Worm (Caenorhabditis elegans) whole organism, dauer: ENCODE data around the gene R10E11.9.

Source experiments
- unc-62 ChIP-seq: sonication (generic microtip); optimal IDR thresholded peaks from 2 replicates; lab custom pipeline; 2017; ENCODE audit warnings: missing biosample characterization, missing genetic modification reagents, missing genetic modification characterization

The R10E11.9 gene

DNA sequence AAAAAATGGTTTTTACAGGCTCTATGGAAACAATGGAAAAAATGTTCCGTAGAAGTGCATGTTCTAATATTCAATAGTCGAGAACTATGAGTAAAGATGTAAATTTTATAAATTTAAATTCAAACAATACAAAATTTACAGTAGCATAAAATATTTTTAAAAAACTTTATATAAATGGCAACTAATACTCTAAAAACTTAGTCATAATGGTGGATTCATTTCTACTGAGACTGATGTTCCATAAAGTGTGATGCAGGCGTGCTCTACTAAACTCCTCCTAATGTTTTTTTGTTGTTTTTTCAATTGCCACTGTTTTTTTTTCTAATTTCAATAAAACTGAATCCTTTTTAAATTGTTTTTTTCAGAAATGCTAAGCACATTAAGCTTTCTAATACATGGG lies 14.7 kb upstream of the R10E11.9 start, which contains the start of gene gtap-2:
Gene gtap-2, plus strand, starts transcription at position 366 of the 400 bp plus-strand sequence.
- no peak for TF ChIP-seq unc-62 (GFP tag; lab: Kevin White, UChicago)

DNA sequence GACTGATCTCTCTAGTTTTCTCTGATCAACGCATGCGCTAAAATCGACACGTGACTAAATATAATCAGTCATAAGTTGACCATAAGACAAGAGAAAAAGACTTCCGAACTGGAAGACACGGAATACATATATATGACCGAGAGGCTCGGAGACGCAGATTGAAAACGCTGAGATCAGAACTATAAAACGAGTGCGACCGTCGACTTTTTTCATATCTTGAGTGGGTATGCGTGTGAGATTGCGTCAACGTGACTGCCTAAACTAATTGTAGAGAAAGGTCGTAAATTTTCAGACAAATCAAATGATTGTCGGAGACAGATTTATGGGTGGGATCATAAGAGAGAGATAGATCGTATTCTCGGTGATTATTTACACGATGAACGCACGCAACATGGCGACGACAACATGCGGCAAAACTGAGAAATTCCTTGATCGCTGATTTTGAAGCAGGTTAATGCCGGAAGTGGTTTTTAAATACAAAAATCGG lies 14.2 kb upstream of the R10E11.9 start:
- TF ChIP-seq unc-62 (GFP tag; lab: Kevin White, UChicago), result no peak

- TF ChIP-seq unc-62 (GFP tag; lab: Kevin White, UChicago), result no peak
These were observed 13.6 kb upstream of the R10E11.9 start, which contains the start of gene ZK632.4 for ce11 chrIII:9806968-9807559. TSS of gene ZK632.4 (minus strand) at chrIII:9807454.

DNA sequence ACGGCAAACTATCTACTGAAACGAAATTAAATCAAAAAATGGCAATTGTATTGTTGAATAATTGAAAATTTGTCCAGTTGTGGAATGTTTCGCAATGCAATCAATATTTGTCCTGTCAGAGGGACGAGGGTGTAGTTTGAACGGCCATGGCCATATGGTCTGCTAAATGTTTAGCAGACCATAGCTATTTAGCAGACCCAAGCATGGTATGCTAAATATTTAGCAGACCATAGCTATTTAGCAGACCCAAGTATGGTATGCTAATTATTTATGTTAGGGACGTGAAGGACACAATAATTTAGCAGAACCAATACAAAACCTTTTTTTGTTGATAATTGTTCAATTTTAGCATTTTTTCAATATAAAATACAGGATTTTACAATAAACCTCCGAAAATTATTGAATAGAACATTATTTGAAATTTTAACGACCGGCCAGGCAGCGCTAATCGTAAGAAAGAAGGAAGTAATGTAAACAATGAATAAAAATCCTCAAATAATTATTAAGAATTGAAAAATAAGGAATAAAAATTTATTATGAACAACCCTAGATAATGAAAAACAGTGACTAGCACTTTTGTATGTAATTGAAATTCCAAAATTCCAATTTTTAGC lies 11.7 kb upstream of the R10E11.9 start, which contains the start of gene riok-3:
Gene riok-3, minus strand, starts transcription at position 15 of the 614 bp plus-strand sequence.
- no peak for TF ChIP-seq unc-62 (GFP tag; lab: Kevin White, UChicago)

DNA sequence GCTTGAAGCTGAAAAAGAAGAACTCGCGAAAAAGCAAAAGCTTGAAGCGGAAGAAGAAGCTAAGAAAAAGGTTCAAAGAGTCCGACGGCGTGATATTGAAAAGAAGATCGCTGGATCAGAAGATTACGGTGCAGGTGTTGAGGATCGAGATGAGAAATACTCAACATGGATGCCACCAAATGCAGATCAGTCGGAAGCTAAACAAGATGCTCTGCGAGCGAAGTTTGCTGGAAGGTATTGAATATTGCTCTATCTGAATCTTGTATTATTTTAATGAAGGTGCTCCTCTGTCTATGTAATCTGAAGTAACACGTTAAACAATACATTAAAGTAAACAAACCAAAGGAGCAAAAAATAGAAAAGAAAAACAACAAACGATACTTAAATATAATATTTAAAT lies 8.6 kb upstream of the R10E11.9 start:
- TF ChIP-seq unc-62 (GFP tag; lab: Kevin White, UChicago), result no peak

- TF ChIP-seq unc-62 (GFP tag; lab: Kevin White, UChicago), result no peak
These were observed 5.2 kb upstream of the R10E11.9 start, which contains the start of gene ZK632.2 for ce11 chrIII:9798478-9799157. TSS of gene ZK632.2 (plus strand) at chrIII:9799107.

DNA sequence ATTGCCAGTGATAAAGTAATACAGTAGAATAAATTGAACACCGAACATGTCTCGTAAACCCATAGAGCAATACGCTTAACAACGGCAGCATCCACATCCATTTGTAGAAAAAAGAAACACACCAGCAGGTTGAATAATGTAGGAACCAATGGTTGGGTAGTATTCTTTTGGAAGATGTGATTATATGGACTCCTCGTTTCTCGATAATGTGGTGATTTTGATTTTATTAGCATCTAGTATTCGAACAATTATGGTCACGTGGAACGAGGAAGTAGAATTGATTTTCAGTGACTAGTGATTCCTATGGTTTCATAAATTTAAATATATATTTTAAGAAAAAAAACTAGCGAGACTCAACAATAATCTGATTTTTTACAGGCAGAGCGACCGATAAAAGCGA lies 3.0 kb upstream of the R10E11.9 start, which contains the start of gene srxa-10:
Gene srxa-10, minus strand, starts transcription at position 101 of the 400 bp plus-strand sequence.
- TF ChIP-seq unc-62 (GFP tag; lab: Kevin White, UChicago), result no peak

DNA sequence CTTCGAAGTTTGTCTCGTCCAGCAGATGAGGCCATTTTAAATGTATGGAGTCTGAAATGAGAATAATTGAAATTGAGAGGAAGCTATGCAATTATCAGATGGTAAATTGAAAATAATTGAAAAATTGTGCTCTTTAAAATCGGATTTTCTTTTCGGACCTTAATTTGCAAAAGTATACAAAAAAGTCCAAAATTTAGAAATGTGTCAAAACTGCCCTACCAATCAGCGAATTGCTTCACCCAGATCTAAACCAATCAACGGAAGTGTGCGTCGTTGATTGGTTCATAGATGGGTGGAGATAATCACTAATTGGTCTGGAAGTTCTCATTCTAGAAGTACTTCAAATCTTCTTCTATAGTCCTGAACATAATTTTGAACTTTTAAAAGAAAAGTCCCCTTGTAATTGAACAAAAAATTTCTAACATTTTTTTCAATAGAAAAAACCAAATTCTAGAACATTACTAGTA lies 3.8 kb downstream of the R10E11.9 start, which contains the start of gene R10E11.5:
Gene R10E11.5, minus strand, starts transcription at position 51 of the 467 bp plus-strand sequence.
- no peak for TF ChIP-seq unc-62 (GFP tag; lab: Kevin White, UChicago)

DNA sequence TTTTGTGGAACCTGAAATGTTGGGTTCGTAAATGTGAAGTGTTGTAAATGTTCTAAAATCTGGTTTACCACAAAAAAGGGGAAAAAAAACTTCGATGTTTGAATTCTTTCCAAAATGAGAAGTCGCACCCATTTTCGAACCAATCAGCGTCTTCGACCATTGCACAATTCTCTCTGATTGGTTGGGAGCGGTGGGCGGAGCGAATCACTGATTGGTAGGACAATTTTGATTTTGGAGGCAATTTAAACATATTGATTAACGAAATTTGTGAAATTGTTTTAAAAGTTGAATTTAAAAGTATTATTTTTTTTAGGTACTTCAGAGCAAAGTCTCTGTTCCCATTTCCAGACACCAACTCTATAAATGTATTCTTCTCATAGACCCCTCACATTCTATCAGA lies 4.4 kb downstream of the R10E11.9 start:
- TF ChIP-seq unc-62 (GFP tag; lab: Kevin White, UChicago), result no peak

- no peak for TF ChIP-seq unc-62 (GFP tag; lab: Kevin White, UChicago)
These were observed 6.7 kb downstream of the R10E11.9 start for ce11 chrIII:9786776-9787175.

DNA sequence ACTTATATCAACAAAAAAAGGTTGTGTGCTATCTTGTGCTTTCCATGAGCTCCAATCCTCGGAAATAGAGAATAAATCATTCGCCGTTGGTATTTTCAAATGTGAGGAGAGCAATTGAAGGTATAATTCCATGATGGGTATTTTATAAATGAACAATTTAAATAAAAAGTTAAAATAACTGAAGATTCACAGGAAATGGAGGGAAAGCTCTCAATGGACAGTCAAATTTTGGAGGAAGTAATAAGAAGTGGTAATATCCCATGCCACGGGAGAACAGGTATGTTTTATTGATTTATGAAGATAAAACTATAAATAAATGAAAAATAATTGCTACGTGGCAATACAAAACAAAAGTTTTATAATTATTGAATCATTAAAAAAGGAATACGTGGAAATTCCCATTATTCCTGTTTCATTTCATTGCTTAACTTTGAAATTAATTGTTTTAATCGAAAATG lies 10.3 kb downstream of the R10E11.9 start:
- no peak for TF ChIP-seq unc-62 (GFP tag; lab: Kevin White, UChicago)

DNA sequence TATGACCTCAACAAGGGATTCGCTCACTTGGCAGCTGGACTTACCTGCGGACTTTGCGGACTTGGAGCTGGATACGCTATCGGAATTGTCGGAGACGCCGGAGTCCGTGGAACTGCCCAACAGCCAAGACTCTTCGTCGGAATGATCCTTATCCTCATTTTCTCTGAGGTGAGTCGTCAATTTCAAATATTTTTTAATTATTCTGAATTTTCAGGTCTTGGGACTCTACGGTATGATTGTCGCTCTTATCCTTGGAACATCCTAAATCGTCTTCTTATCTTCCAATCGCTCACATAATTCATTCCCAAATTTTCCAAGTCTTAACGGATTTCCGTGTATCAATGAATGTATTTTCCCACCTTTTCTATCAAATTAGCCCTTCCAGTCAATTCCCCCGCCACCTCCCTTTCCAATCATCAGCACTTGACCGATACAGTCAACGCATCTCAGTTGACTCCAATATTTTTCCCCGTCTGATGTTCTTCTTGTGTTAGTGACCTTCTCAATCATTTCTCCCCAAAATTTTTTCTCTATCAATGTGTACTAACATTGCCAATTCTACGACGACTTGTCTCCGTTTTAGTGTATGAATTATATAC lies 10.9 kb downstream of the R10E11.9 start, which contains the start of gene R10E11.6:
Gene R10E11.6, plus strand, starts transcription at position 524 of the 599 bp plus-strand sequence.
- no peak for TF ChIP-seq unc-62 (GFP tag; lab: Kevin White, UChicago)

DNA sequence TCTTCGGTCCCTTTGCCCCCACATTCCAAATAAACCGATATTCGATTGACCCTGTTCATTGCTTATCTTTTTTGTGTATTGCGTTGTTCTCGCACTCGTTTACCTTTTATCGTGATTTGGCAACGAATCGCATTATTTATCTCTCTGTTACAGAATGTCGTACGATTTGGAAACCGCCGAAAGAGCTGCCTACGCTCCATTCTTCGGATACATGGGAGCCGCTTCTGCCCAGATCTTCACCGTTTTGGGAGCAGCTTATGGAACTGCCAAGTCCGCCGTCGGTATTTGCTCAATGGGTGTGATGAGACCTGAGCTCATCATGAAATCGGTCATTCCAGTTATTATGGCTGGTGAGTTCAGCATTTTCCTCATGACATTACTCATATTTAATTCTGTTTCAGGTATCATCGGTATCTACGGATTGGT lies 11.4 kb downstream of the R10E11.9 start, which contains the start of gene vha-2:
Gene vha-2, plus strand, starts transcription at position 154 of the 426 bp plus-strand sequence.
- no peak for TF ChIP-seq unc-62 (GFP tag; lab: Kevin White, UChicago)

ce11 chrIII:9780665-9781304 lies 12.7 kb downstream of the R10E11.9 start, which contains the start of gene vha-1:
TSS of gene vha-1 (plus strand) at chrIII:9781254.
- no peak for TF ChIP-seq unc-62 (GFP tag; lab: Kevin White, UChicago)
